Worm (Caenorhabditis elegans) whole organism, L1 larva: ENCODE data around the gene hog-1.

Experiments
- C34B4.2 ChIP-seq: sonication (generic microtip); optimal IDR thresholded peaks from 2 replicates; lab custom pipeline; 2017; ENCODE audit warnings: mild to moderate bottlenecking, missing genetic modification characterization, missing compliant biosample characterization
- aly-2 ChIP-seq: fragments of 150-350 bp; optimal IDR thresholded peaks from 2 replicates; lab custom pipeline; 2014; ENCODE audit warnings: missing biosample characterization, missing genetic modification characterization
- ama-1 ChIP-seq: fragments of 150-350 bp; optimal IDR thresholded peaks from 2 replicates; lab custom pipeline; 2014
- blmp-1 ChIP-seq: fragments of 150-350 bp; optimal IDR thresholded peaks from 2 replicates; lab custom pipeline; 2014; ENCODE audit warnings: missing biosample characterization, missing genetic modification characterization
- ceh-8 ChIP-seq: fragments of 200-800 bp; sonication (Bioruptor generic); optimal IDR thresholded peaks from 2 replicates; lab custom pipeline; 2018; ENCODE audit warnings: mild to moderate bottlenecking, missing genetic modification characterization, moderate library complexity, missing compliant biosample characterization
- ceh-82 ChIP-seq, 3 experiments: fragments of 150-350 bp in 1 of 3; sonication (generic microtip) in 2 of 3; optimal IDR thresholded peaks; 2 replicates each; lab custom pipeline; 2014 to 2017; ENCODE audit warnings: missing biosample characterization in 3 of 3, missing genetic modification characterization in 3 of 3
- ces-1 ChIP-seq: fragments of 150-350 bp; optimal IDR thresholded peaks from 2 replicates; lab custom pipeline; 2014; ENCODE audit warnings: missing biosample characterization, missing genetic modification reagents, missing genetic modification characterization
- dsc-1 ChIP-seq: sonication (generic microtip); optimal IDR thresholded peaks from 2 replicates; lab custom pipeline; 2016; ENCODE audit warnings: mild to moderate bottlenecking, missing genetic modification characterization, missing compliant biosample characterization
- efl-1 ChIP-seq, 4 experiments: fragments of 150-350 bp; optimal IDR thresholded peaks in 3 of 4; peaks in 1 of 4; 1 replicate in 1 of 4; 2 replicates in 3 of 4; lab custom pipeline; 2014; ENCODE audit warnings: missing biosample characterization in 2 of 4, missing genetic modification characterization in 2 of 4, missing genetic modification reagents in 2 of 4
- egl-27 ChIP-seq, 2 experiments: fragments of 150-350 bp in 1 of 2; sonication (generic microtip); optimal IDR thresholded peaks; 3 replicates each; lab custom pipeline; 2017 to 2018; ENCODE audit warnings: missing biosample characterization in 2 of 2, missing genetic modification characterization in 2 of 2, missing genetic modification reagents in 2 of 2
- elt-2 ChIP-seq: sonication (generic microtip); optimal IDR thresholded peaks from 2 replicates; lab custom pipeline; 2016; ENCODE audit warnings: missing genetic modification characterization, mild to moderate bottlenecking, inconsistent platforms, missing compliant biosample characterization, missing genetic modification reagents
- elt-3 ChIP-seq, 6 experiments: fragments of 150-350 bp in 1 of 6; sonication (generic microtip); optimal IDR thresholded peaks; 2 replicates each; lab custom pipeline; 2017 to 2018; ENCODE audit warnings: missing biosample characterization in 6 of 6, missing genetic modification characterization in 6 of 6, inconsistent platforms in 1 of 6
- fkh-10 ChIP-seq: sonication (generic microtip); optimal IDR thresholded peaks from 2 replicates; lab custom pipeline; 2017; ENCODE audit warnings: missing biosample characterization, missing genetic modification reagents, missing genetic modification characterization
- fkh-8 ChIP-seq: sonication (generic microtip); optimal IDR thresholded peaks from 2 replicates; lab custom pipeline; 2016; ENCODE audit warnings: mild to moderate bottlenecking, missing genetic modification characterization, missing compliant biosample characterization
- fos-1 ChIP-seq: fragments of 150-350 bp; optimal IDR thresholded peaks from 2 replicates; lab custom pipeline; 2014; ENCODE audit warnings: missing biosample characterization, missing genetic modification characterization
- hlh-4 ChIP-seq: sonication (generic microtip); optimal IDR thresholded peaks from 2 replicates; lab custom pipeline; 2016; ENCODE audit warnings: mild to moderate bottlenecking, missing genetic modification characterization, missing compliant biosample characterization
- jun-1 ChIP-seq: fragments of 150-350 bp; optimal IDR thresholded peaks from 2 replicates; lab custom pipeline; 2014; ENCODE audit warnings: missing biosample characterization, missing genetic modification reagents, missing genetic modification characterization
- lin-13 ChIP-seq: fragments of 150-350 bp; optimal IDR thresholded peaks from 2 replicates; lab custom pipeline; 2014; ENCODE audit warnings: missing biosample characterization, missing genetic modification reagents, missing genetic modification characterization
- lin-14 ChIP-seq: fragments of 200-800 bp; sonication (Bioruptor generic); optimal IDR thresholded peaks from 2 replicates; lab custom pipeline; 2018; ENCODE audit warnings: mild to moderate bottlenecking, missing genetic modification characterization, moderate library complexity, missing compliant biosample characterization
- lin-15B ChIP-seq: fragments of 150-350 bp; sonication (generic microtip); optimal IDR thresholded peaks from 3 replicates; lab custom pipeline; 2014; ENCODE audit warnings: missing biosample characterization, missing genetic modification characterization
- lin-35 ChIP-seq, 2 experiments: fragments of 150-350 bp; optimal IDR thresholded peaks; 2 replicates each; lab custom pipeline; 2014; ENCODE audit warnings: missing biosample characterization in 2 of 2, missing genetic modification characterization in 2 of 2, missing genetic modification reagents in 2 of 2
- lsy-2 ChIP-seq, 2 experiments: fragments of 150-350 bp; optimal IDR thresholded peaks; 2 replicates each; lab custom pipeline; 2014; ENCODE audit warnings: missing biosample characterization in 2 of 2, missing genetic modification characterization in 2 of 2
- mep-1 ChIP-seq: fragments of 150-350 bp; optimal IDR thresholded peaks from 2 replicates; lab custom pipeline; 2014; ENCODE audit warnings: missing biosample characterization, missing genetic modification characterization
- nhr-19 ChIP-seq: fragments of 200-800 bp; sonication (Bioruptor generic); conservative IDR thresholded peaks from 2 replicates; pipeline ENCODE4 v1.3.6; 2022; ENCODE audit warnings: missing genetic modification characterization, missing compliant biosample characterization
- nhr-20 ChIP-seq: sonication (generic microtip); optimal IDR thresholded peaks from 2 replicates; lab custom pipeline; 2016; ENCODE audit warnings: mild to moderate bottlenecking, missing genetic modification characterization, missing compliant biosample characterization
- nhr-237 ChIP-seq: fragments of 150-350 bp; optimal IDR thresholded peaks from 2 replicates; lab custom pipeline; 2014; ENCODE audit warnings: missing biosample characterization, missing genetic modification characterization
- nhr-47 ChIP-seq: sonication (generic microtip); optimal IDR thresholded peaks from 2 replicates; lab custom pipeline; 2016; ENCODE audit warnings: mild to moderate bottlenecking, missing genetic modification characterization, moderate library complexity, missing compliant biosample characterization
- nhr-71 ChIP-seq: sonication (generic microtip); optimal IDR thresholded peaks from 2 replicates; lab custom pipeline; 2016; ENCODE audit warnings: mild to moderate bottlenecking, missing genetic modification characterization, moderate library complexity, missing compliant biosample characterization
- nhr-85 ChIP-seq: sonication (generic microtip); peaks from one replicate; lab custom pipeline; 2016; ENCODE audit warnings: missing genetic modification characterization, inconsistent platforms, missing compliant biosample characterization
- nhr-90 ChIP-seq: sonication (generic microtip); optimal IDR thresholded peaks from 2 replicates; lab custom pipeline; 2016; ENCODE audit warnings: mild to moderate bottlenecking, missing genetic modification characterization, missing compliant biosample characterization; ENCODE audit not compliant: poor library complexity
- pag-3 ChIP-seq: sonication (generic microtip); optimal IDR thresholded peaks from 2 replicates; lab custom pipeline; 2017; ENCODE audit warnings: missing genetic modification characterization, mild to moderate bottlenecking, missing compliant biosample characterization, antibody characterized with exemption, borderline replicate concordance; ENCODE audit not compliant: insufficient read depth
- pqm-1 ChIP-seq: sonication (generic microtip); optimal IDR thresholded peaks from 3 replicates; lab custom pipeline; 2017; ENCODE audit warnings: missing biosample characterization, missing genetic modification characterization
- rnt-1 ChIP-seq: sonication (generic microtip); optimal IDR thresholded peaks from 2 replicates; lab custom pipeline; 2016; ENCODE audit warnings: mild to moderate bottlenecking, missing genetic modification characterization, moderate library complexity, missing compliant biosample characterization
- skn-1 ChIP-seq: fragments of 150-350 bp; optimal IDR thresholded peaks from 2 replicates; lab custom pipeline; 2014; ENCODE audit warnings: missing biosample characterization, missing genetic modification characterization
- snu-23 ChIP-seq: sonication (generic microtip); optimal IDR thresholded peaks from 2 replicates; lab custom pipeline; 2016; ENCODE audit warnings: missing genetic modification characterization, missing compliant biosample characterization
- sup-37 ChIP-seq: fragments of 200-800 bp; sonication (Bioruptor generic); optimal IDR thresholded peaks from 2 replicates; lab custom pipeline; 2018; ENCODE audit warnings: mild to moderate bottlenecking, missing genetic modification characterization, missing compliant biosample characterization
- tbx-2 ChIP-seq: sonication (generic microtip); optimal IDR thresholded peaks from 2 replicates; lab custom pipeline; 2016; ENCODE audit warnings: missing genetic modification characterization, missing compliant biosample characterization
- tlp-1 ChIP-seq: fragments of 150-350 bp; optimal IDR thresholded peaks from 2 replicates; lab custom pipeline; 2014; ENCODE audit warnings: missing biosample characterization, missing genetic modification characterization
- unc-130 ChIP-seq: fragments of 150-350 bp; optimal IDR thresholded peaks from 2 replicates; lab custom pipeline; 2017; ENCODE audit warnings: missing biosample characterization, missing genetic modification characterization, inconsistent platforms
- unc-98 ChIP-seq: fragments of 200-800 bp; sonication (Bioruptor generic); IDR thresholded peaks from 2 replicates; pipeline ENCODE4 v1.3.6; 2022; ENCODE audit warnings: missing genetic modification characterization, missing compliant biosample characterization
- vab-15 ChIP-seq: sonication (generic microtip); optimal IDR thresholded peaks from 2 replicates; lab custom pipeline; 2017; ENCODE audit warnings: missing genotype, mild to moderate bottlenecking, missing genetic modification characterization, missing compliant biosample characterization
- xbp-1 ChIP-seq: sonication (generic microtip); optimal IDR thresholded peaks from 2 replicates; lab custom pipeline; 2016; ENCODE audit warnings: missing genetic modification characterization, missing compliant biosample characterization
- zag-1 ChIP-seq: fragments of 150-350 bp; optimal IDR thresholded peaks from 2 replicates; lab custom pipeline; 2014; ENCODE audit warnings: missing biosample characterization, missing genetic modification characterization

Gene hog-1

DNA sequence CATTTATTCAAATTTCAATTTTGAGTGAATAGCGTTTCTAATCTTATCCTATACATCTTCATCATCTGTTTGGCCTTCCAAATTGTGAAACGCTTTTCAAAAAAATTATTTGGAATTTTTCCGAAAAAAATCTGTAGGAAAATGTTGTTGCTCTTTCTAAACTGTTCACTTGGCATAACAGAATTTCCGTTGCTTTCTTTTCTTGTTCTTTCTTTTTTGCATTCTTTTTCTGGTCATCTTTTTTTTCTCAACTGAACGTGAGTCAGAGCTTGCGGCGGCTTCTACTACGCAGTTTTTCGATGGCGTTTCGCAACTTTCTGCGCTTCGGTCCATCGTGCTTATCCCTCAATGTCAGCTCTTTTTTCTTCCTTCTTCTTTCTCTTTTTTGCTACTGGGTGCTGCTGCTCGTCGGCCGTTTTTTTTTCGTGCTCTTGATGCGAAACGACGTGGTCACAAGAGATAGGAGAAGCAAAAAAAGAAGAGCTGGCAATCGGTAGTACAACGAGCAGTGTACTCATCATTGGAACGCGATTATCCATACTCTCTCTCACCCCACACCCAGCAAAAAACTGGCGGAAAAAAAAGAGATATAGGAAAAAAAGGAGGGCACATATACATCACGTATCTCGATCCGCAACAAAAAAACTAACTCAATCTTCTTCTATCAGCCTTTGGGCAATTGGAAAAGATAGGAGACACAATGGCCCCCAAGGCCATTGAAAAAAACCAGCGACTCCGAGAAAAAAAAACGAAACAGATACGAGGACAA lies 34.2 kb downstream of the hog-1 start:
- no peak for TF ChIP-seq fos-1 (tag; lab: Kevin White, UChicago)
- TF ChIP-seq dsc-1 (tag; lab: Kevin White, UChicago), result peak; percentile 57
- peak; percentile 37 for TF ChIP-seq snu-23 (GFP tag; lab: Kevin White, UChicago)
- peak; percentile 10 for TF ChIP-seq ces-1
- no peak for TF ChIP-seq sup-37 (GFP tag; lab: Kevin White, UChicago)
- TF ChIP-seq lin-35 (GFP tag; optimal IDR thresholded peaks at IDR 0.05; lab: Kevin White, UChicago), result peak in 1 of 2 experiments; percentile 20
- no peak for TF ChIP-seq tlp-1 (tag; lab: Kevin White, UChicago)
- peak; percentile 57 for TF ChIP-seq mep-1 (tag; lab: Kevin White, UChicago)
- TF ChIP-seq blmp-1 (tag; lab: Kevin White, UChicago), result peak; percentile 2
- peak; percentile 6 for TF ChIP-seq xbp-1 (tag; lab: Kevin White, UChicago)
- TF ChIP-seq nhr-71 (tag; lab: Kevin White, UChicago), result peak; percentile 70
- TF ChIP-seq rnt-1 (tag; lab: Kevin White, UChicago), result peak; percentile 48
- peak; percentile 38 for TF ChIP-seq tbx-2 (tag; lab: Kevin White, UChicago)
- peak; percentile 52 for TF ChIP-seq fkh-10
- no peak for TF ChIP-seq nhr-20 (tag; lab: Kevin White, UChicago)
- no peak for TF ChIP-seq nhr-90 (tag; lab: Kevin White, UChicago)
- peak; percentile 93 for TF ChIP-seq lin-14 (GFP tag; lab: Kevin White, UChicago)
- TF ChIP-seq efl-1 (optimal IDR thresholded peaks at IDR 0.05; lab: Kevin White, UChicago), result no peak
- TF ChIP-seq efl-1 (GFP tag; optimal IDR thresholded peaks at IDR 0.05 in 1 of 2; lab: Kevin White, UChicago), result peak in 1 of 2 experiments; percentile 81
- peak; percentile 30 to 51 for TF ChIP-seq lsy-2 (tag; optimal IDR thresholded peaks at IDR 0.05; lab: Kevin White, UChicago)
- peak; percentile 39 for TF ChIP-seq nhr-19 (GFP tag; lab: Robert Waterston, UW)
- no peak for TF ChIP-seq elt-2 (tag; lab: Kevin White, UChicago)
- no peak for TF ChIP-seq ama-1 (lab: Kevin White, UChicago)
- TF ChIP-seq nhr-47, result peak; percentile 24
- peak; percentile 78 for TF ChIP-seq nhr-85
- TF ChIP-seq ceh-82 (tag; optimal IDR thresholded peaks at IDR 0.05; lab: Kevin White, UChicago), result peak in 1 of 3 experiments; percentile 37
- TF ChIP-seq, all 84 proteins: peak for 18

- TF ChIP-seq pqm-1 (tag; lab: Kevin White, UChicago) (no peak), elt-3 (tag; optimal IDR thresholded peaks at IDR 0.05; lab: Kevin White, UChicago) (no peak), nhr-85 (peak; percentile 33), hlh-4 (no peak), nhr-20 (tag; lab: Kevin White, UChicago) (no peak), aly-2 (tag; lab: Kevin White, UChicago) (no peak), nhr-237 (tag; lab: Kevin White, UChicago) (no peak), fkh-8 (tag; lab: Kevin White, UChicago) (no peak), vab-15 (tag; lab: Kevin White, UChicago) (no peak), nhr-19 (GFP tag; lab: Robert Waterston, UW) (no peak), efl-1 (optimal IDR thresholded peaks at IDR 0.05; lab: Kevin White, UChicago) (no peak), efl-1 (GFP tag; optimal IDR thresholded peaks at IDR 0.05 in 1 of 2; lab: Kevin White, UChicago) (peak in 1 of 2 experiments; percentile 39)
Observed at ce11 chrX:5818176-5818575, 35.9 kb downstream of the hog-1 start.

DNA sequence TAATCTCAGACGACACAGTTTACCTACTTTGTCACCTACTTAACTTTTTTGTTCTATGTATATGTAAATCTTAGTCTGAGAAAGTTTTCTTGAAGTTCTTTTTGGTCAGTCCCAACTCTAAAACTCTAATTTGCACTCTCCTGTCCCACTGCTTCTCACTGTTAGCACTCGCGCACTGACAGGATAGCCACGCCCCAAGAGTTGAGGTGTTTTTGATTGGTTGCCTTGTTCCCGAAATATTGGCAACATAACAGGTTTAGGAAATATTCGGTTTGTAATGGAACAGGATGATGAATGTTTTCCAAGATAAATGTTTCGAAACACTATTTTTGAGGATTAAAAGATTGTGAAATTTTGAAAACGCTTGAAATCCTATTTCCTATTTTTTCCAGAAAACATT lies 37.0 kb downstream of the hog-1 start:
- no peak for TF ChIP-seq lin-13 (GFP tag; lab: Kevin White, UChicago)
- TF ChIP-seq ceh-82 (tag; optimal IDR thresholded peaks at IDR 0.05; lab: Kevin White, UChicago), result no peak

- TF ChIP-seq skn-1 (tag; lab: Kevin White, UChicago), result no peak
- no peak for TF ChIP-seq elt-3 (tag; optimal IDR thresholded peaks at IDR 0.05; lab: Kevin White, UChicago)
- TF ChIP-seq egl-27 (tag; optimal IDR thresholded peaks at IDR 0.05; lab: Kevin White, UChicago), result no peak
- TF ChIP-seq lin-15B (tag; lab: Kevin White, UChicago), result no peak
- TF ChIP-seq jun-1 (tag; lab: Kevin White, UChicago), result no peak
- no peak for TF ChIP-seq pag-3 (tag; lab: Kevin White, UChicago)
- TF ChIP-seq ama-1 (lab: Kevin White, UChicago), result no peak
- TF ChIP-seq ceh-8, result no peak
- TF ChIP-seq ceh-82 (tag; optimal IDR thresholded peaks at IDR 0.05; lab: Kevin White, UChicago), result peak in 1 of 3 experiments; percentile 13
- TF ChIP-seq unc-98 (GFP tag; lab: Robert Waterston, UW), result no peak
- peak in 1 of 2 experiments; percentile 13 for TF ChIP-seq lsy-2 (tag; optimal IDR thresholded peaks at IDR 0.05; lab: Kevin White, UChicago)
- no peak for TF ChIP-seq efl-1 (optimal IDR thresholded peaks at IDR 0.05; lab: Kevin White, UChicago)
- peak in 1 of 2 experiments; percentile 36 for TF ChIP-seq efl-1 (GFP tag; optimal IDR thresholded peaks at IDR 0.05 in 1 of 2; lab: Kevin White, UChicago)
- peak; percentile 64 for TF ChIP-seq lin-14 (GFP tag; lab: Kevin White, UChicago)
- TF ChIP-seq vab-15 (tag; lab: Kevin White, UChicago), result no peak
- TF ChIP-seq zag-1 (tag; lab: Kevin White, UChicago), result no peak
- peak; percentile 12 for TF ChIP-seq nhr-47
- peak; percentile 3 for TF ChIP-seq xbp-1 (tag; lab: Kevin White, UChicago)
- TF ChIP-seq C34B4.2, result no peak
- no peak for TF ChIP-seq unc-130 (tag; lab: Kevin White, UChicago)
Observed at ce11 chrX:5816346-5816745, 37.7 kb downstream of the hog-1 start.
